Fruit fly (Drosophila melanogaster) whole organism, wandering third instar larva: Measurements from ENCODE around the gene CG6865.

Experiments
- Abd-B ChIP-seq: fragments of >200 bp; optimal IDR thresholded peaks from 2 replicates; lab custom pipeline; 2017; ENCODE audit warnings: missing biosample characterization, missing genetic modification characterization
- CG32264 ChIP-seq: fragments of 200-800 bp; sonication (Bioruptor generic); optimal IDR thresholded peaks from 2 replicates; lab custom pipeline; 2016; ENCODE audit warnings: missing biosample characterization, missing genetic modification characterization
- CG9705 ChIP-seq: fragments of 200-800 bp; sonication (Bioruptor generic); optimal IDR thresholded peaks from 2 replicates; lab custom pipeline; 2018; ENCODE audit warnings: missing biosample characterization, mild to moderate bottlenecking, missing genetic modification characterization
- Dfd ChIP-seq: fragments of >200 bp; optimal IDR thresholded peaks from 2 replicates; lab custom pipeline; 2017; ENCODE audit warnings: missing biosample characterization, missing genetic modification characterization
- Dif ChIP-seq: fragments of 200-275, 200-300 bp; sonication (Bioruptor generic); optimal IDR thresholded peaks from 2 replicates; lab custom pipeline; 2018; ENCODE audit warnings: missing biosample characterization, missing genetic modification characterization; ENCODE audit not compliant: partially characterized antibody
- GATAd ChIP-seq: sonication (Bioruptor generic); optimal IDR thresholded peaks from 2 replicates; lab custom pipeline; 2016; ENCODE audit warnings: missing biosample characterization, missing genetic modification characterization
- Hnf4 ChIP-seq: fragments of 200-800 bp; sonication (Bioruptor generic); optimal IDR thresholded peaks from 2 replicates; lab custom pipeline; 2016; ENCODE audit warnings: missing biosample characterization, mild to moderate bottlenecking, missing genetic modification characterization
- Hr78 ChIP-seq: fragments of >200 bp; optimal IDR thresholded peaks from 2 replicates; lab custom pipeline; 2017; ENCODE audit warnings: missing biosample characterization, missing genetic modification characterization
- Jra ChIP-seq: sonication (Bioruptor generic); optimal IDR thresholded peaks from 2 replicates; lab custom pipeline; 2016; ENCODE audit warnings: missing biosample characterization, missing genetic modification characterization
- Mio ChIP-seq: sonication (Bioruptor generic); optimal IDR thresholded peaks from 2 replicates; lab custom pipeline; 2016; ENCODE audit warnings: missing biosample characterization, missing genetic modification characterization
- Myc ChIP-seq: fragments of >200 bp; optimal IDR thresholded peaks from 2 replicates; lab custom pipeline; 2017
- N ChIP-seq: fragments of >200 bp; optimal IDR thresholded peaks from 2 replicates; lab custom pipeline; 2018; ENCODE audit warnings: missing biosample characterization, missing external identifiers, missing genetic modification characterization
- OdsH ChIP-seq: fragments of 200-800 bp; sonication (Bioruptor generic); optimal IDR thresholded peaks from 2 replicates; lab custom pipeline; 2016; ENCODE audit warnings: missing biosample characterization, mild to moderate bottlenecking, missing genetic modification characterization
- Rel ChIP-seq, 2 experiments: fragments of 200-800 bp; sonication (Bioruptor generic) in 1 of 2; optimal IDR thresholded peaks; 2 replicates in 1 of 2; 3 replicates in 1 of 2; lab custom pipeline; 2016 to 2019; ENCODE audit warnings: mild to moderate bottlenecking in 2 of 2, missing biosample characterization in 2 of 2, missing genetic modification characterization in 2 of 2, moderate library complexity in 1 of 2
- Sp1 ChIP-seq: fragments of 200-800 bp; sonication (Bioruptor generic); optimal IDR thresholded peaks from 3 replicates; lab custom pipeline; 2019; ENCODE audit warnings: missing biosample characterization, mild to moderate bottlenecking, missing genetic modification characterization, moderate library complexity
- Vsx2 ChIP-seq: fragments of 200-300, 225-300 bp; sonication (Bioruptor generic); optimal IDR thresholded peaks from 2 replicates; lab custom pipeline; 2018; ENCODE audit warnings: missing biosample characterization, missing genetic modification characterization; ENCODE audit not compliant: partially characterized antibody
- br ChIP-seq: fragments of 200-800 bp; sonication (Bioruptor generic); optimal IDR thresholded peaks from 2 replicates; lab custom pipeline; 2016; ENCODE audit warnings: missing biosample characterization, missing genetic modification characterization
- brk ChIP-seq: fragments of 200-800 bp; sonication (Bioruptor generic); optimal IDR thresholded peaks from 2 replicates; lab custom pipeline; 2016; ENCODE audit warnings: missing biosample characterization, mild to moderate bottlenecking, missing genetic modification characterization
- dmrt93B ChIP-seq: fragments of 200-800 bp; sonication (Bioruptor generic); optimal IDR thresholded peaks from 2 replicates; lab custom pipeline; 2018; ENCODE audit warnings: missing biosample characterization, mild to moderate bottlenecking, missing genetic modification characterization
- dsf ChIP-seq: sonication (Bioruptor generic); optimal IDR thresholded peaks from 2 replicates; lab custom pipeline; 2016; ENCODE audit warnings: missing biosample characterization, missing genetic modification characterization, borderline replicate concordance
- ey ChIP-seq: fragments of 200-800 bp; sonication (Bioruptor generic); optimal IDR thresholded peaks from 2 replicates; lab custom pipeline; 2016; ENCODE audit warnings: missing biosample characterization, missing genetic modification characterization
- foxo ChIP-seq, 2 experiments: fragments of 200-800 bp; sonication (Bioruptor generic); optimal IDR thresholded peaks; 2 replicates in 1 of 2; 3 replicates in 1 of 2; lab custom pipeline; 2016 to 2017; ENCODE audit warnings: missing biosample characterization in 2 of 2, missing genetic modification characterization in 2 of 2
- fru ChIP-seq: fragments of 200-800 bp; sonication (Bioruptor generic); optimal IDR thresholded peaks from 3 replicates; lab custom pipeline; 2016; ENCODE audit warnings: missing biosample characterization, mild to moderate bottlenecking, missing genetic modification characterization
- h ChIP-seq: fragments of 200-800 bp; sonication (Bioruptor generic); optimal IDR thresholded peaks from 3 replicates; lab custom pipeline; 2016; ENCODE audit warnings: missing biosample characterization, mild to moderate bottlenecking, missing genetic modification characterization
- jim ChIP-seq: fragments of 175-275, 200-325 bp; sonication (Bioruptor generic); optimal IDR thresholded peaks from 2 replicates; lab custom pipeline; 2016; ENCODE audit warnings: missing biosample characterization, mild to moderate bottlenecking, missing genetic modification characterization
- lola ChIP-seq: fragments of >200 bp; optimal IDR thresholded peaks from 2 replicates; lab custom pipeline; 2017; ENCODE audit warnings: missing biosample characterization, missing genetic modification characterization
- pan ChIP-seq: fragments of >200 bp; optimal IDR thresholded peaks from 2 replicates; lab custom pipeline; 2017
- rgr ChIP-seq: fragments of 200-800 bp; sonication (Bioruptor generic); optimal IDR thresholded peaks from 3 replicates; lab custom pipeline; 2016; ENCODE audit warnings: missing biosample characterization, mild to moderate bottlenecking, missing genetic modification characterization
- sage ChIP-seq: fragments of 200-800 bp; sonication (Bioruptor generic); optimal IDR thresholded peaks from 2 replicates; lab custom pipeline; 2016; ENCODE audit warnings: missing biosample characterization, mild to moderate bottlenecking, missing genetic modification characterization
- sv ChIP-seq: fragments of 200-800 bp; sonication (Bioruptor generic); optimal IDR thresholded peaks from 3 replicates; lab custom pipeline; 2016; ENCODE audit warnings: missing biosample characterization, missing genetic modification characterization
- usp ChIP-seq: fragments of >200 bp; optimal IDR thresholded peaks from 2 replicates; lab custom pipeline; 2017; ENCODE audit warnings: missing biosample characterization, missing genetic modification characterization
- woc ChIP-seq: sonication (Bioruptor generic); optimal IDR thresholded peaks from 2 replicates; lab custom pipeline; 2016; ENCODE audit warnings: missing biosample characterization, mild to moderate bottlenecking, missing genetic modification characterization

The CG6865 gene

dm6 chr3L:18823221-18823514 is 40.3 kb upstream of the CG6865 start:
- TF ChIP-seq Dfd (GFP tag; lab: Kevin White, UChicago) (no peak), sv (GFP tag; lab: Kevin White, UChicago) (no peak), Rel (GFP tag; optimal IDR thresholded peaks at IDR 0.05; lab: Kevin White, UChicago) (no peak), Rel (tag; optimal IDR thresholded peaks at IDR 0.05; lab: Kevin White, UChicago) (no peak), Dif (GFP tag; lab: Kevin White, UChicago) (no peak), dsf (GFP tag; lab: Kevin White, UChicago) (no peak), woc (GFP tag; lab: Kevin White, UChicago) (no peak), CG32264 (GFP tag; lab: Kevin White, UChicago) (no peak), sage (GFP tag; lab: Kevin White, UChicago) (no peak), h (GFP tag; lab: Kevin White, UChicago) (no peak), Mio (GFP tag; lab: Kevin White, UChicago) (no peak), dmrt93B (GFP tag; lab: Kevin White, UChicago) (no peak), Hnf4 (GFP tag; lab: Kevin White, UChicago) (no peak)

dm6 chr3L:18823870-18824561 is 39.4 kb upstream of the CG6865 start:
- TF ChIP-seq OdsH (GFP tag; lab: Kevin White, UChicago): no peak
- TF ChIP-seq jim (GFP tag; lab: Kevin White, UChicago): no peak
- TF ChIP-seq dsf (GFP tag; lab: Kevin White, UChicago): no peak
- TF ChIP-seq fru (GFP tag; lab: Kevin White, UChicago): no peak
- no peak for TF ChIP-seq GATAd (GFP tag; lab: Kevin White, UChicago)
- no peak for TF ChIP-seq Jra
- TF ChIP-seq Dfd (GFP tag; lab: Kevin White, UChicago): no peak
- TF ChIP-seq Vsx2 (GFP tag; lab: Kevin White, UChicago): no peak
- no peak for TF ChIP-seq br (GFP tag; lab: Kevin White, UChicago)
- no peak for TF ChIP-seq pan (lab: Kevin White, UChicago)
- no peak for TF ChIP-seq usp (GFP tag; lab: Kevin White, UChicago)
- no peak for TF ChIP-seq Rel (GFP tag; optimal IDR thresholded peaks at IDR 0.05; lab: Kevin White, UChicago)
- no peak for TF ChIP-seq Rel (tag; optimal IDR thresholded peaks at IDR 0.05; lab: Kevin White, UChicago)
- no peak for TF ChIP-seq dmrt93B (GFP tag; lab: Kevin White, UChicago)
- TF ChIP-seq N (GFP tag; lab: Kevin White, UChicago): no peak

dm6 chr3L:18824851-18825250 is 38.6 kb upstream of the CG6865 start:
- TF ChIP-seq h (GFP tag; lab: Kevin White, UChicago) (no peak), Dfd (GFP tag; lab: Kevin White, UChicago) (no peak), Abd-B (GFP tag; lab: Kevin White, UChicago) (no peak), woc (GFP tag; lab: Kevin White, UChicago) (no peak), OdsH (GFP tag; lab: Kevin White, UChicago) (no peak), pan (lab: Kevin White, UChicago) (no peak), fru (GFP tag; lab: Kevin White, UChicago) (no peak), dmrt93B (GFP tag; lab: Kevin White, UChicago) (no peak), lola (no peak), CG9705 (GFP tag; lab: Kevin White, UChicago) (no peak), Dif (GFP tag; lab: Kevin White, UChicago) (no peak), dsf (GFP tag; lab: Kevin White, UChicago) (no peak), rgr (no peak), foxo (GFP tag; optimal IDR thresholded peaks at IDR 0.05; lab: Kevin White, UChicago) (no peak)

dm6 chr3L:18825993-18826392 is 37.5 kb upstream of the CG6865 start:
- TF ChIP-seq woc (GFP tag; lab: Kevin White, UChicago) (no peak), foxo (GFP tag; optimal IDR thresholded peaks at IDR 0.05; lab: Kevin White, UChicago) (no peak), Dfd (GFP tag; lab: Kevin White, UChicago) (no peak), Rel (GFP tag; optimal IDR thresholded peaks at IDR 0.05; lab: Kevin White, UChicago) (no peak), Rel (tag; optimal IDR thresholded peaks at IDR 0.05; lab: Kevin White, UChicago) (peak; percentile 27), OdsH (GFP tag; lab: Kevin White, UChicago) (no peak), jim (GFP tag; lab: Kevin White, UChicago) (no peak), Hr78 (GFP tag; lab: Kevin White, UChicago) (no peak), Myc (no peak), brk (peak; percentile 9), ey (GFP tag; lab: Kevin White, UChicago) (no peak), Vsx2 (GFP tag; lab: Kevin White, UChicago) (no peak), Jra (no peak), Sp1 (GFP tag; lab: Kevin White, UChicago) (no peak), sv (GFP tag; lab: Kevin White, UChicago) (no peak)
